Worm (Caenorhabditis elegans): ENCODE data around the gene T20D3.14.

Gene T20D3.14

ce11 chrIV:9333007-9333406 lies 2.7 kb downstream of the T20D3.14 start:
- TF ChIP-seq tra-4 (tag; optimal IDR thresholded peaks at IDR 0.05) (no peak), tbx-11 (GFP tag; IDR thresholded peaks at IDR 0.05) (no peak), scrt-1 (GFP tag; IDR thresholded peaks at IDR 0.05) (no peak)

- TF ChIP-seq ceh-36 (tag; optimal IDR thresholded peaks at IDR 0.05) (no peak), flt-1 (GFP tag; IDR thresholded peaks at IDR 0.05) (no peak), scrt-1 (GFP tag; IDR thresholded peaks at IDR 0.05) (no peak), hnd-1 (tag; optimal IDR thresholded peaks at IDR 0.05) (no peak), aly-1 (tag; optimal IDR thresholded peaks at IDR 0.05) (no peak), hmbx-1 (tag; optimal IDR thresholded peaks at IDR 0.05) (no peak), ets-7 (tag; optimal IDR thresholded peaks at IDR 0.05) (no peak), tbx-37 (GFP tag; conservative IDR thresholded peaks at IDR 0.05) (no peak), F13C5.2 (tag; optimal IDR thresholded peaks at IDR 0.05) (no peak), pes-1 (GFP tag; IDR thresholded peaks at IDR 0.05) (no peak)
These were observed 5.0 kb downstream of the T20D3.14 start, which contains the start of gene nspg-7.1 for ce11 chrIV:9330755-9331154. Gene nspg-7.1, minus strand, starts transcription at chrIV:9330855.

ce11 chrIV:9327706-9328105 lies 8.0 kb downstream of the T20D3.14 start, which contains the start of gene clec-183:
Gene clec-183, plus strand, starts transcription at chrIV:9328006.
- TF ChIP-seq scrt-1 (GFP tag; IDR thresholded peaks at IDR 0.05) (no peak), ets-7 (tag; optimal IDR thresholded peaks at IDR 0.05) (no peak), hmbx-1 (tag; optimal IDR thresholded peaks at IDR 0.05) (no peak), tbx-37 (GFP tag; conservative IDR thresholded peaks at IDR 0.05) (no peak), tbx-11 (GFP tag; IDR thresholded peaks at IDR 0.05) (no peak), tra-4 (tag; optimal IDR thresholded peaks at IDR 0.05) (no peak), F13C5.2 (tag; optimal IDR thresholded peaks at IDR 0.05) (no peak), B0310.2 (tag; optimal IDR thresholded peaks at IDR 0.05) (no peak)

DNA sequence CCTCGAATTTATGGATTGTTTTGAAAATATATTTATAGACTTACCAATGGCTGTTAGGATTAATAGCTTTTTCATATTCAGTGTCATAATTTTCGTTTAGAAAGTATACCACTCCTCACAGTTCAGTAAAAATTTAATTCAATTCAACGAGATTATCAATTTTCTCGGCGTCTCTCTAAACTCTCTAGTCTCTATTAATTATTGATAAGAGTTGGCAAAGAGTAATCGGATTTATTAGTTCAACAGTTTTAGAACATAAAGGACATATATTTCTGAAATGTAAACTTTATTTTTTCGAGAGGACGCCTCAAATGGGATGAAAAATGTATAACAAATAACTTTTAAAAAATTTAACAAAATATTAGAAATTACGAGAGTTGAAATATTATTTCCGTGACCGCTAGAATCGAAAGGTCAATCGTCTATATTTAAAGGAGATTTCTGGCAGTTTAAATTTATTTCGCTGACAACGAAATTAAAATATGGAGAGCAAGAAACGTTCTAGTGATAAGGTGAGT lies 11.7 kb downstream of the T20D3.14 start, which contains the start of the genes nspg-11 and F49C12.15:
TSS of gene nspg-11 (minus strand) at position 101 of the 518 bp plus-strand sequence.
TSS of gene F49C12.15 (plus strand) at position 468 of the 518 bp plus-strand sequence.
- TF ChIP-seq B0310.2 (tag; optimal IDR thresholded peaks at IDR 0.05) (no peak), ceh-36 (tag; optimal IDR thresholded peaks at IDR 0.05) (no peak), aly-1 (tag; optimal IDR thresholded peaks at IDR 0.05) (no peak), hmg-4 (GFP tag; optimal IDR thresholded peaks at IDR 0.05) (no peak), ets-7 (tag; optimal IDR thresholded peaks at IDR 0.05) (no peak), scrt-1 (GFP tag; IDR thresholded peaks at IDR 0.05) (no peak), hmbx-1 (tag; optimal IDR thresholded peaks at IDR 0.05) (no peak), tbx-37 (GFP tag; conservative IDR thresholded peaks at IDR 0.05) (no peak), hnd-1 (tag; optimal IDR thresholded peaks at IDR 0.05) (no peak), flt-1 (GFP tag; IDR thresholded peaks at IDR 0.05) (no peak)

DNA sequence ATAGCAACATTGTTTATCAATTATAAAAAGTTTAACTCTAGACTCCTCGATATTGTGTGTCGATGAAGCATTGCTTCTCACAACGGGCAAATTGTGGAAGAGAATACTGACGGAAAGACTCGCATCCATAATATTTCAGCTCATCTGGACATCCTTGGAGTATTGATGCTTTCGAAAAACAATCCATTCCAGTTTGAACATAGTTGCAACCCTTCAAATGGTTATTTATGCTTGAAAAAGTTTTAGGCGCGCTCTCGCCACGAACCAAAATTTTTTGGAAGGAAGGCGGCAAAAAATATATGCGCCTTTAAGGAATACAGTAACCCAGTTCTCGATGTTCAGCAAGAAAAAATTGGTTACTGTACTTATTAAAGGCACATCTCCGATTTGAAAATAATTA lies 13.2 kb downstream of the T20D3.14 start:
- no peak for TF ChIP-seq hnd-1 (tag; optimal IDR thresholded peaks at IDR 0.05)
- TF ChIP-seq tbx-37 (GFP tag; conservative IDR thresholded peaks at IDR 0.05): no peak
- TF ChIP-seq scrt-1 (GFP tag; IDR thresholded peaks at IDR 0.05): no peak
- TF ChIP-seq tra-4 (tag; optimal IDR thresholded peaks at IDR 0.05): no peak
- no peak for TF ChIP-seq B0310.2 (tag; optimal IDR thresholded peaks at IDR 0.05)
- no peak for TF ChIP-seq tbx-11 (GFP tag; IDR thresholded peaks at IDR 0.05)
- TF ChIP-seq ama-1 (optimal IDR thresholded peaks at IDR 0.05): no peak
- TF ChIP-seq ceh-36 (tag; optimal IDR thresholded peaks at IDR 0.05): no peak
- no peak for TF ChIP-seq sea-1 (GFP tag; conservative IDR thresholded peaks at IDR 0.05)
- TF ChIP-seq ceh-13 (GFP tag; optimal IDR thresholded peaks at IDR 0.05): no peak
- no peak for TF ChIP-seq flt-1 (GFP tag; IDR thresholded peaks at IDR 0.05)
- no peak for TF ChIP-seq pes-1 (GFP tag; IDR thresholded peaks at IDR 0.05)
- TF ChIP-seq F13C5.2 (tag; optimal IDR thresholded peaks at IDR 0.05): no peak
- TF ChIP-seq ets-7 (tag; optimal IDR thresholded peaks at IDR 0.05): no peak
- TF ChIP-seq aly-1 (tag; optimal IDR thresholded peaks at IDR 0.05): no peak
- TF ChIP-seq hmbx-1 (tag; optimal IDR thresholded peaks at IDR 0.05): no peak
- no peak for TF ChIP-seq hmg-4 (GFP tag; optimal IDR thresholded peaks at IDR 0.05)

ce11 chrIV:9321039-9321851 lies 14.5 kb downstream of the T20D3.14 start, which contains the start of the genes F49C12.12 and vha-17:
Gene F49C12.12, minus strand, starts transcription at chrIV:9321089.
Gene vha-17, plus strand, starts transcription at chrIV:9321801.
- TF ChIP-seq tbx-37 (GFP tag; conservative IDR thresholded peaks at IDR 0.05) (no peak), aly-1 (tag; optimal IDR thresholded peaks at IDR 0.05) (no peak), hmg-4 (GFP tag; optimal IDR thresholded peaks at IDR 0.05) (no peak), ets-7 (tag; optimal IDR thresholded peaks at IDR 0.05) (no peak), hmbx-1 (tag; optimal IDR thresholded peaks at IDR 0.05) (no peak), flt-1 (GFP tag; IDR thresholded peaks at IDR 0.05) (no peak), pes-1 (GFP tag; IDR thresholded peaks at IDR 0.05) (no peak)

- TF ChIP-seq tbx-37 (GFP tag; conservative IDR thresholded peaks at IDR 0.05) (no peak), hnd-1 (tag; optimal IDR thresholded peaks at IDR 0.05) (no peak), aly-1 (tag; optimal IDR thresholded peaks at IDR 0.05) (no peak), F13C5.2 (tag; optimal IDR thresholded peaks at IDR 0.05) (no peak), B0310.2 (tag; optimal IDR thresholded peaks at IDR 0.05) (no peak), ets-7 (tag; optimal IDR thresholded peaks at IDR 0.05) (no peak)
These were observed 15.7 kb downstream of the T20D3.14 start for ce11 chrIV:9320023-9320422.

DNA sequence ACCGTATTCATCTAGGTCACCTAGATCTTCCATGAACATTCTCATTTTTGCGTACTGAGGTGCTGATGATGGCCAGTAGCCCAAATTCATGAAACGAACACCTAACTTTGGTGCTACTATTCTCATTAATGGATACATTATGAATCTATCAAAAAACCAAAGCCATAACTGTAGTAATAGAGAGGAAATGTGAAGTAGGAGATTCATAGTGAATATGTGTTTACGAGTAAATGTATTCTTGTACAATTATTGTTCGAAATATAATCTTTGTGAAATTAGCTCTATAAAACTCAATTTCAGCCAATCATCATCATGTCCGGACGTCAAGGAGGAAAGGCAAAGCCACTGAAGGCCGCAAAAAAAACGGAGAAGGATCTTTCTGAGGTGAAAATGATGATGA lies 16.6 kb downstream of the T20D3.14 start, which contains the start of the genes F49C12.11 and nemt-1:
TSS of gene F49C12.11 (plus strand) at position 301 of the 400 bp plus-strand sequence.
TSS of gene nemt-1 (minus strand) at position 360 of the 400 bp plus-strand sequence.
- TF ChIP-seq ceh-36 (tag; optimal IDR thresholded peaks at IDR 0.05): no peak
- no peak for TF ChIP-seq sea-1 (GFP tag; conservative IDR thresholded peaks at IDR 0.05)
- TF ChIP-seq hmg-4 (GFP tag; optimal IDR thresholded peaks at IDR 0.05): no peak
- no peak for TF ChIP-seq aly-1 (tag; optimal IDR thresholded peaks at IDR 0.05)
- no peak for TF ChIP-seq hmbx-1 (tag; optimal IDR thresholded peaks at IDR 0.05)
- no peak for TF ChIP-seq tbx-37 (GFP tag; conservative IDR thresholded peaks at IDR 0.05)
- no peak for TF ChIP-seq tra-4 (tag; optimal IDR thresholded peaks at IDR 0.05)
- no peak for TF ChIP-seq ceh-13 (GFP tag; optimal IDR thresholded peaks at IDR 0.05)
- TF ChIP-seq B0310.2 (tag; optimal IDR thresholded peaks at IDR 0.05): no peak
- no peak for TF ChIP-seq scrt-1 (GFP tag; IDR thresholded peaks at IDR 0.05)
- TF ChIP-seq tbx-11 (GFP tag; IDR thresholded peaks at IDR 0.05): no peak
- TF ChIP-seq flt-1 (GFP tag; IDR thresholded peaks at IDR 0.05): no peak
- no peak for TF ChIP-seq pes-1 (GFP tag; IDR thresholded peaks at IDR 0.05)
- no peak for TF ChIP-seq hnd-1 (tag; optimal IDR thresholded peaks at IDR 0.05)
- TF ChIP-seq ets-7 (tag; optimal IDR thresholded peaks at IDR 0.05): no peak

Data from whole organism, early embryonic.